Worm (Caenorhabditis elegans) whole organism, early embryonic: Measurements from ENCODE around the gene B0546.3.

Experiments used
- B0310.2 ChIP-seq: sonication (generic microtip); optimal IDR thresholded peaks from 2 replicates; lab custom pipeline; 2016; ENCODE audit warnings: mild to moderate bottlenecking, missing genetic modification characterization, missing compliant biosample characterization
- aly-1 ChIP-seq: sonication (generic microtip); optimal IDR thresholded peaks from 2 replicates; lab custom pipeline; 2016; ENCODE audit warnings: missing genetic modification characterization, missing compliant biosample characterization
- ama-1 ChIP-seq: fragments of 150-350 bp; optimal IDR thresholded peaks from 2 replicates; lab custom pipeline; 2014
- ceh-13 ChIP-seq: fragments of 200-800 bp; sonication (Bioruptor generic); optimal IDR thresholded peaks from 2 replicates; lab custom pipeline; 2018; ENCODE audit warnings: mild to moderate bottlenecking, missing genetic modification characterization, missing compliant biosample characterization
- flt-1 ChIP-seq: fragments of 200-800 bp; sonication (Bioruptor generic); IDR thresholded peaks from 2 replicates; pipeline ENCODE4 v1.3.6; 2022; ENCODE audit warnings: missing genetic modification characterization, missing compliant biosample characterization
- hmbx-1 ChIP-seq: sonication (generic microtip); optimal IDR thresholded peaks from 2 replicates; lab custom pipeline; 2016; ENCODE audit warnings: mild to moderate bottlenecking, missing genetic modification characterization, missing compliant biosample characterization
- sea-1 ChIP-seq: fragments of 200-800 bp; sonication (Bioruptor generic); conservative IDR thresholded peaks from 2 replicates; pipeline ENCODE4 v1.3.6; 2022; ENCODE audit warnings: missing genetic modification characterization, missing compliant biosample characterization

DNA sequence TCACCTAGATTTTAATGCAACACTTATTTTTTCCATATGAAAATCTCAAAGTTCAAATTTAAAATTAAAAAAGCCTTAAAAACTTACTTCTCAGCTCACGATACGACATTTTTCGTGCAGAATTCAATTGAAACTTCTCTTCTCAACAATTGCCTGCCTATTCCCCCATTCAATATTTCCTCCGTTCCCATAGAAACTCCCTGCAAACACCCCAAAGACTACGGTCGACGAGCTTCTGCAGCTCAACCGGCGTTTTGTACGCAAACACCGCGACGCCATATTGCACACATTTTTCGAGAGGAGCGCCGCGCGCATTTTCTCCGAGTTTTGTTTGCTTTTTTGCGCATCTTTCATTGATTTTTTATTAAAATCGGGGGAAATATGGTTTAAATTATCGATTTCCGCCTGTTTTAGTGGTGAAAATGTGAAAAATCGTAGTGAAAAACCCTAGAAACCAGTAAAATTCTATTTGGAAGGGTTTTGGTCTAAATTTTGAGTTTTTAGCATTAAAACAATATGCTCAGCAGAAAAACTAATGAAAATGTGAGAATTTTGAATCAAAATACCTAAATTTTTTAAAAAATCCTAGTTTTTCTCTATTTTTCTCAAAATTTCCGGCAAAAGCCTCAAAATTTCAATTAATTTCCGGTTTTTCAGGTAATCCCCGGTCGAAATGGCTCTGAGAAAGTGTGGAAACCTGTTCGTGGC lies 16.5 kb upstream of the B0546.3 start, which contains the start of the genes dyf-3 and pdhb-1:
- no peak for TF ChIP-seq sea-1 (GFP tag; lab: Robert Waterston, UW)
- no peak for TF ChIP-seq ama-1 (lab: Kevin White, UChicago)
- no peak for TF ChIP-seq aly-1 (tag; lab: Kevin White, UChicago)
- TF ChIP-seq B0310.2 (tag; lab: Kevin White, UChicago), result no peak
- TF ChIP-seq ceh-13 (GFP tag; lab: Kevin White, UChicago), result no peak
- no peak for TF ChIP-seq flt-1
- no peak for TF ChIP-seq hmbx-1 (tag; lab: Kevin White, UChicago)
